Fruit fly (Drosophila melanogaster) whole organism, embryonic: ENCODE data around the gene CG42693.

Experiments
- Asciz ChIP-seq: fragments of 200-800 bp; sonication (Bioruptor generic); optimal IDR thresholded peaks from 2 replicates; lab custom pipeline; 2017; ENCODE audit warnings: missing biosample characterization, mild to moderate bottlenecking, missing genetic modification characterization, missing genetic modification reagents
- Atf6 ChIP-seq: fragments of 200-800 bp; sonication (Bioruptor generic); IDR thresholded peaks from 2 replicates; pipeline ENCODE4 v1.3.6; 2022; ENCODE audit warnings: missing biosample characterization, missing genetic modification characterization
- CG10147 ChIP-seq: fragments of 200-800 bp; sonication (Bioruptor generic); optimal IDR thresholded peaks from 2 replicates; lab custom pipeline; 2019; ENCODE audit warnings: missing biosample characterization, mild to moderate bottlenecking, missing genetic modification characterization, moderate library complexity
- CG10366 ChIP-seq: fragments of 200-800 bp; sonication (Bioruptor generic); IDR thresholded peaks from 2 replicates; pipeline ENCODE4 v1.3.6; 2022; ENCODE audit warnings: missing biosample characterization, missing genetic modification characterization
- CG12299 ChIP-seq: fragments of 200-800 bp; sonication (Bioruptor generic); optimal IDR thresholded peaks from 2 replicates; lab custom pipeline; 2018; ENCODE audit warnings: missing biosample characterization, mild to moderate bottlenecking, missing genetic modification characterization
- CG14965 ChIP-seq: fragments of 200-800 bp; sonication (Bioruptor generic); optimal IDR thresholded peaks from 2 replicates; lab custom pipeline; 2016; ENCODE audit warnings: missing biosample characterization, missing genetic modification characterization, borderline replicate concordance
- CG15479 ChIP-seq: fragments of 200-800 bp; sonication (Bioruptor generic); optimal IDR thresholded peaks from 3 replicates; lab custom pipeline; 2019; ENCODE audit warnings: missing biosample characterization, mild to moderate bottlenecking, missing genetic modification characterization, moderate library complexity
- CG1603 ChIP-seq: fragments of 200-800 bp; sonication (Bioruptor generic); optimal IDR thresholded peaks from 2 replicates; lab custom pipeline; 2019; ENCODE audit warnings: missing biosample characterization, mild to moderate bottlenecking, missing genetic modification characterization, moderate library complexity
- CG1792 ChIP-seq: fragments of 200-800 bp; sonication (Bioruptor generic); optimal IDR thresholded peaks from 2 replicates; lab custom pipeline; 2016; ENCODE audit warnings: missing biosample characterization, missing genetic modification characterization
- CG2116 ChIP-seq: fragments of 200-800 bp; sonication (Bioruptor generic); optimal IDR thresholded peaks from 3 replicates; lab custom pipeline; 2018; ENCODE audit warnings: missing biosample characterization, mild to moderate bottlenecking, missing genetic modification characterization
- CG2199 ChIP-seq: fragments of 200-800 bp; sonication (Bioruptor generic); IDR thresholded peaks from 3 replicates; pipeline ENCODE4 v1.3.6; 2022; ENCODE audit warnings: missing biosample characterization, missing genetic modification characterization
- CG2202 ChIP-seq: fragments of 200-800 bp; sonication (Bioruptor generic); optimal IDR thresholded peaks from 2 replicates; lab custom pipeline; 2018; ENCODE audit warnings: missing biosample characterization, mild to moderate bottlenecking, missing genetic modification characterization
- CG2875 ChIP-seq: fragments of 200-800 bp; sonication (Bioruptor generic); optimal IDR thresholded peaks from 2 replicates; lab custom pipeline; 2017; ENCODE audit warnings: missing biosample characterization, mild to moderate bottlenecking, missing genetic modification characterization, missing genetic modification reagents
- CG3163 ChIP-seq: fragments of 200-800 bp; sonication (Bioruptor generic); optimal IDR thresholded peaks from 3 replicates; lab custom pipeline; 2016; ENCODE audit warnings: missing biosample characterization, missing genetic modification characterization
- CG32767 ChIP-seq: fragments of 200-800 bp; sonication (Bioruptor generic); IDR thresholded peaks from 2 replicates; pipeline ENCODE4 v1.3.6; 2022; ENCODE audit warnings: missing biosample characterization, missing genetic modification characterization
- CG3281 ChIP-seq: fragments of 200-800 bp; sonication (Bioruptor generic); optimal IDR thresholded peaks from 3 replicates; lab custom pipeline; 2017; ENCODE audit warnings: missing biosample characterization, mild to moderate bottlenecking, missing genetic modification characterization
- CG4617 ChIP-seq: fragments of 200-800 bp; sonication (Bioruptor generic); optimal IDR thresholded peaks from 3 replicates; lab custom pipeline; 2016; ENCODE audit warnings: missing biosample characterization, missing genetic modification characterization, borderline replicate concordance
- CG7987 ChIP-seq: fragments of 200-800 bp; sonication (Bioruptor generic); optimal IDR thresholded peaks from 2 replicates; lab custom pipeline; 2018; ENCODE audit warnings: missing biosample characterization, mild to moderate bottlenecking, missing genetic modification characterization, moderate library complexity
- CG8089 ChIP-seq: fragments of 200-800 bp; sonication (Bioruptor generic); optimal IDR thresholded peaks from 3 replicates; lab custom pipeline; 2016; ENCODE audit warnings: missing biosample characterization, missing genetic modification characterization
- CHES-1-like ChIP-seq: fragments of 200-800 bp; sonication (Bioruptor generic); optimal IDR thresholded peaks from 2 replicates; lab custom pipeline; 2016; ENCODE audit warnings: missing biosample characterization, missing genetic modification characterization
- CTCF ChIP-seq: fragments of 200-800 bp; sonication (Bioruptor generic); optimal IDR thresholded peaks from 2 replicates; lab custom pipeline; 2017; ENCODE audit warnings: missing biosample characterization, mild to moderate bottlenecking, missing genetic modification characterization, moderate library complexity
- ERR ChIP-seq: fragments of 200-800 bp; sonication (Bioruptor generic); optimal IDR thresholded peaks from 2 replicates; lab custom pipeline; 2016; ENCODE audit warnings: missing biosample characterization, missing genetic modification characterization
- Eip74EF ChIP-seq, 2 experiments: fragments of 200-800 bp in 1 of 2; fragments of >200 bp in 1 of 2; sonication (Bioruptor generic) in 1 of 2; optimal IDR thresholded peaks; 2 replicates each; lab custom pipeline; 2017 to 2019; ENCODE audit warnings: missing biosample characterization in 2 of 2, missing genetic modification characterization in 2 of 2, mild to moderate bottlenecking in 1 of 2, moderate library complexity in 1 of 2
- Elba2 ChIP-seq: fragments of 200-800 bp; sonication (Bioruptor generic); optimal IDR thresholded peaks from 3 replicates; lab custom pipeline; 2016; ENCODE audit warnings: missing biosample characterization, missing genetic modification characterization
- HLH3B ChIP-seq: fragments of 200-800 bp; sonication (Bioruptor generic); IDR thresholded peaks from 2 replicates; pipeline ENCODE4 v1.3.6; 2022; ENCODE audit warnings: missing biosample characterization, missing genetic modification characterization
- Hr3 ChIP-seq: fragments of 200-800 bp; sonication (Bioruptor generic); optimal IDR thresholded peaks from 3 replicates; lab custom pipeline; 2016; ENCODE audit warnings: missing biosample characterization, missing genetic modification characterization
- Hr39 ChIP-seq: fragments of >200 bp; optimal IDR thresholded peaks from 2 replicates; lab custom pipeline; 2017
- Kr ChIP-seq: fragments of 200-800 bp; sonication (Bioruptor generic); optimal IDR thresholded peaks from 2 replicates; lab custom pipeline; 2017; ENCODE audit warnings: missing biosample characterization, mild to moderate bottlenecking, missing genetic modification characterization
- MTF-1 ChIP-seq: fragments of 200-800 bp; sonication (Bioruptor generic); optimal IDR thresholded peaks from 2 replicates; lab custom pipeline; 2018; ENCODE audit warnings: missing biosample characterization, mild to moderate bottlenecking, missing genetic modification characterization, borderline replicate concordance
- Max ChIP-seq: fragments of 200-800 bp; sonication (Bioruptor generic); optimal IDR thresholded peaks from 2 replicates; lab custom pipeline; 2016; ENCODE audit warnings: missing biosample characterization, mild to moderate bottlenecking, missing genetic modification characterization
- Med ChIP-seq: fragments of 200-800 bp; sonication (Bioruptor generic); peaks from one replicate; lab custom pipeline; 2016; ENCODE audit warnings: missing biosample characterization, missing genetic modification characterization, mild to moderate bottlenecking, inconsistent platforms, moderate library complexity
- Mrtf ChIP-seq: fragments of 200-800 bp; sonication (Bioruptor generic); IDR thresholded peaks from 3 replicates; pipeline ENCODE4 v1.3.6; 2022; ENCODE audit warnings: missing biosample characterization, missing genetic modification characterization
- Pdp1 ChIP-seq, 2 experiments: fragments of 200-800 bp; sonication (Bioruptor generic); optimal IDR thresholded peaks; 3 replicates each; lab custom pipeline; 2016; ENCODE audit warnings: missing biosample characterization in 2 of 2, missing genetic modification characterization in 2 of 2, mild to moderate bottlenecking in 1 of 2, moderate library complexity in 1 of 2
- Taf1 ChIP-seq: fragments of 200-800 bp; sonication (Bioruptor generic); IDR thresholded peaks from 2 replicates; pipeline ENCODE4 v1.3.6; 2022; ENCODE audit warnings: missing biosample characterization, missing genetic modification characterization
- Xbp1 ChIP-seq: fragments of 200-800 bp; sonication (Bioruptor generic); optimal IDR thresholded peaks from 3 replicates; lab custom pipeline; 2016; ENCODE audit warnings: missing biosample characterization, mild to moderate bottlenecking, missing genetic modification characterization
- ase ChIP-seq: fragments of 200-800 bp; sonication (Bioruptor generic); IDR thresholded peaks from 3 replicates; pipeline ENCODE4 v1.3.6; 2022; ENCODE audit warnings: missing biosample characterization, missing genetic modification characterization
- bigmax ChIP-seq: fragments of 200-800 bp; sonication (Bioruptor generic); optimal IDR thresholded peaks from 2 replicates; lab custom pipeline; 2018; ENCODE audit warnings: missing biosample characterization, mild to moderate bottlenecking, missing genetic modification characterization
- chm ChIP-seq: fragments of 200-800 bp; sonication (Bioruptor generic); IDR thresholded peaks from 2 replicates; pipeline ENCODE4 v1.3.6; 2022; ENCODE audit warnings: missing biosample characterization, missing genetic modification characterization
- crol ChIP-seq: fragments of 200-800 bp; sonication (Bioruptor generic); IDR thresholded peaks from 2 replicates; pipeline ENCODE4 v1.3.6; 2022; ENCODE audit warnings: missing biosample characterization, missing genetic modification characterization
- crp ChIP-seq, 2 experiments: fragments of 200-800 bp; sonication (Bioruptor generic); optimal IDR thresholded peaks; 2 replicates in 1 of 2; 3 replicates in 1 of 2; lab custom pipeline; 2017; ENCODE audit warnings: missing biosample characterization in 2 of 2, missing genetic modification characterization in 2 of 2, mild to moderate bottlenecking in 1 of 2, moderate library complexity in 1 of 2
- dpn ChIP-seq, 2 experiments: fragments of 200-800 bp; sonication (Bioruptor generic); optimal IDR thresholded peaks; 3 replicates each; lab custom pipeline; 2016; ENCODE audit warnings: missing biosample characterization in 2 of 2, missing genetic modification characterization in 2 of 2
- jumu ChIP-seq: fragments of 200-800 bp; sonication (Bioruptor generic); optimal IDR thresholded peaks from 3 replicates; lab custom pipeline; 2016; ENCODE audit warnings: missing biosample characterization, missing genetic modification characterization
- kni ChIP-seq: fragments of 200-800 bp; sonication (Bioruptor generic); optimal IDR thresholded peaks from 3 replicates; lab custom pipeline; 2017; ENCODE audit warnings: mild to moderate bottlenecking, missing biosample characterization, missing genetic modification reagents, missing genetic modification characterization
- lov ChIP-seq, 2 experiments: fragments of 200-800 bp in 1 of 2; fragments of >200 bp in 1 of 2; sonication (Bioruptor generic) in 1 of 2; IDR thresholded peaks in 1 of 2; optimal IDR thresholded peaks in 1 of 2; 2 replicates in 1 of 2; 3 replicates in 1 of 2; pipeline versions ENCODE4 v1.3.6 to Lab custom; 2017 to 2022; ENCODE audit warnings: missing biosample characterization in 1 of 2, missing genetic modification characterization in 1 of 2
- psq ChIP-seq: fragments of 200-800 bp; sonication (Bioruptor generic); optimal IDR thresholded peaks from 2 replicates; lab custom pipeline; 2017; ENCODE audit warnings: missing biosample characterization, missing genetic modification characterization
- repo ChIP-seq: fragments of 200-800 bp; sonication (Bioruptor generic); optimal IDR thresholded peaks from 2 replicates; lab custom pipeline; 2016; ENCODE audit warnings: missing biosample characterization, missing genetic modification characterization
- run ChIP-seq: fragments of 200-800 bp; sonication (Bioruptor generic); optimal IDR thresholded peaks from 3 replicates; lab custom pipeline; 2018; ENCODE audit warnings: missing biosample characterization, mild to moderate bottlenecking, missing genetic modification characterization
- sens ChIP-seq: fragments of 200-800 bp; sonication (Bioruptor generic); peaks from one replicate; lab custom pipeline; 2016; ENCODE audit warnings: missing biosample characterization, missing genetic modification characterization
- tup ChIP-seq: fragments of 200-800 bp; sonication (Bioruptor generic); optimal IDR thresholded peaks from 2 replicates; lab custom pipeline; 2016; ENCODE audit warnings: missing biosample characterization, mild to moderate bottlenecking, missing genetic modification characterization, moderate library complexity
- vnd ChIP-seq: fragments of 200-800 bp; sonication (Bioruptor generic); IDR thresholded peaks from 3 replicates; pipeline ENCODE4 v1.3.6; 2022; ENCODE audit warnings: missing biosample characterization, missing genetic modification characterization; ENCODE audit not compliant: partially characterized antibody
- vvl ChIP-seq: fragments of 200-800 bp; sonication (Bioruptor generic); IDR thresholded peaks from 2 replicates; pipeline ENCODE4 v1.3.6; 2022; ENCODE audit warnings: missing biosample characterization, missing genetic modification characterization
- wor ChIP-seq: fragments of 200-800 bp; sonication (Bioruptor generic); IDR thresholded peaks from 2 replicates; pipeline ENCODE4 v1.3.6; 2022; ENCODE audit warnings: missing biosample characterization, missing genetic modification characterization

CG42693 gene

DNA sequence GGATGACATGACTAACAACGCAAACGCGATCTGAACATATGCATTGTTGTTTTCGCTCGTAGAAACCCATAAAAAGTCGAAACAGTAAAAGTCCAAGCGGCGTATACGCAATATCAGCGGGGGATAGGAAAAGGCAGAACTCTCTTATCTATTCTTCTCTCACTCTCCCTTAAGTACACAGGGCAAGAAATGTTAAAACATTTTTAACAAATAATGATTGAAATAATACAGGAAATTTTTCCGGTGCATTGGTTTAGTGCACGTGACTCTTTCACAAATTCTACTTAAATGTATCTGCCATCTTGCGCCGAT, 7.5 kb upstream of the CG42693 start (continued):
- TF ChIP-seq CG4617 (GFP tag; lab: Kevin White, UChicago) (no peak), sens (GFP tag; lab: Kevin White, UChicago) (no peak), MTF-1 (peak; percentile 3), vnd (no peak), CG15479 (GFP tag; lab: Kevin White, UChicago) (no peak), wor (GFP tag; lab: Robert Waterston, UW) (no peak), crp (GFP tag; optimal IDR thresholded peaks at IDR 0.05; lab: Kevin White, UChicago) (no peak), Max (GFP tag; lab: Kevin White, UChicago) (no peak), CG3163 (GFP tag; lab: Kevin White, UChicago) (peak; percentile 76), crol (GFP tag; lab: Robert Waterston, UW) (peak; percentile 46; the same call in 1 of the 2 replicates), Atf6 (GFP tag; lab: Robert Waterston, UW) (no peak), psq (GFP tag; lab: Kevin White, UChicago) (no peak), CG32767 (no peak), jumu (no peak), ERR (GFP tag; lab: Kevin White, UChicago) (no peak), Mrtf (GFP tag; lab: Robert Waterston, UW) (no peak), repo (GFP tag; lab: Kevin White, UChicago) (no peak), chm (no peak), CG3281 (peak; percentile 1), Asciz (GFP tag; lab: Kevin White, UChicago) (peak; percentile 4), Xbp1 (GFP tag; lab: Kevin White, UChicago) (no peak), CG1792 (no peak), Eip74EF (GFP tag; optimal IDR thresholded peaks at IDR 0.05; lab: Kevin White, UChicago) (no peak), CG2199 (GFP tag; lab: Robert Waterston, UW) (peak; percentile 49; the same call in 1 of the 3 replicates), CTCF (GFP tag; lab: Kevin White, UChicago) (no peak), Taf1 (no peak), Elba2 (GFP tag; lab: Kevin White, UChicago) (no peak), CG1603 (no peak), lov (optimal IDR thresholded peaks at IDR 0.05; lab: Kevin White, UChicago) (no peak), lov (GFP tag; IDR thresholded peaks at IDR 0.05; lab: Robert Waterston, UW) (no peak), CG14965 (GFP tag; lab: Kevin White, UChicago) (no peak), Hr39 (lab: Kevin White, UChicago) (no peak), vvl (GFP tag; lab: Robert Waterston, UW) (no peak), ase (GFP tag; lab: Robert Waterston, UW) (no peak), CG10366 (no peak), CHES-1-like (GFP tag; lab: Kevin White, UChicago) (no peak), kni (GFP tag; lab: Kevin White, UChicago) (peak; percentile 2), CG7987 (no peak), CG2116 (GFP tag; lab: Kevin White, UChicago) (no peak), Med (GFP tag; lab: Kevin White, UChicago) (peak; percentile 48), CG2875 (no peak), bigmax (GFP tag; lab: Kevin White, UChicago) (no peak), CG2202 (tag; lab: Kevin White, UChicago) (no peak), CG10147 (no peak), dpn (GFP tag; optimal IDR thresholded peaks at IDR 0.05; lab: Kevin White, UChicago) (no peak), Hr3 (GFP tag; lab: Kevin White, UChicago) (no peak), run (tag; lab: Kevin White, UChicago) (no peak), CG12299 (tag; lab: Kevin White, UChicago) (no peak), Pdp1 (GFP tag; optimal IDR thresholded peaks at IDR 0.05; lab: Kevin White, UChicago) (peak in 1 of 2 experiments; percentile 1), Kr (no peak), HLH3B (GFP tag; lab: Robert Waterston, UW) (no peak), CG8089 (GFP tag; lab: Kevin White, UChicago) (no peak), tup (GFP tag; lab: Kevin White, UChicago) (no peak)
